Worm (Caenorhabditis elegans) whole organism, young adult: ENCODE measurements around the gene D1025.1.

Experiments
- C06A6.2 ChIP-seq: fragments of 200-800 bp; sonication (Bioruptor generic); conservative IDR thresholded peaks from 2 replicates; pipeline ENCODE4 v1.3.6; 2022; ENCODE audit warnings: missing genetic modification characterization, missing compliant biosample characterization
- F23B12.7 ChIP-seq: sonication (generic microtip); optimal IDR thresholded peaks from 2 replicates; lab custom pipeline; 2017; ENCODE audit warnings: missing genetic modification characterization, mild to moderate bottlenecking, missing compliant biosample characterization, antibody characterized with exemption, moderate library complexity; ENCODE audit not compliant: insufficient read depth
- T07F8.4 ChIP-seq: sonication (generic microtip); optimal IDR thresholded peaks from 2 replicates; lab custom pipeline; 2016; ENCODE audit warnings: mild to moderate bottlenecking, missing genetic modification characterization, moderate library complexity, missing compliant biosample characterization
- T26A5.8 ChIP-seq: sonication (generic microtip); optimal IDR thresholded peaks from 2 replicates; lab custom pipeline; 2016; ENCODE audit warnings: missing genetic modification characterization, missing compliant biosample characterization
- Y56A3A.18 ChIP-seq: fragments of 200-800 bp; sonication (Bioruptor generic); IDR thresholded peaks from 2 replicates; pipeline ENCODE4 v1.3.6; 2022; ENCODE audit warnings: missing genetic modification reagents, missing genetic modification characterization, missing compliant biosample characterization
- Y95B8A.8 ChIP-seq: fragments of 200-800 bp; sonication (Bioruptor generic); IDR thresholded peaks from 2 replicates; pipeline ENCODE4 v1.3.6; 2022; ENCODE audit warnings: missing genetic modification reagents, missing genetic modification characterization, missing compliant biosample characterization
- ZK185.1 ChIP-seq: sonication (generic microtip); optimal IDR thresholded peaks from 2 replicates; lab custom pipeline; 2016; ENCODE audit warnings: mild to moderate bottlenecking, missing genetic modification characterization, missing compliant biosample characterization; ENCODE audit not compliant: poor library complexity, severe bottlenecking
- aptf-2 ChIP-seq: fragments of 200-800 bp; sonication (Bioruptor generic); conservative IDR thresholded peaks from 2 replicates; pipeline ENCODE4 v1.3.6; 2022; ENCODE audit warnings: missing genetic modification reagents, missing genetic modification characterization, missing compliant biosample characterization
- attf-5 ChIP-seq: fragments of 200-800 bp; sonication (Bioruptor generic); optimal IDR thresholded peaks from 2 replicates; lab custom pipeline; 2018; ENCODE audit warnings: mild to moderate bottlenecking, missing genetic modification characterization, missing compliant biosample characterization
- attf-6 ChIP-seq: fragments of 200-800 bp; sonication (Bioruptor generic); IDR thresholded peaks from 2 replicates; pipeline ENCODE4 v1.3.6; 2022; ENCODE audit warnings: missing genetic modification reagents, missing genetic modification characterization, missing compliant biosample characterization
- ccch-3 ChIP-seq: fragments of 200-800 bp; sonication (Bioruptor generic); optimal IDR thresholded peaks from 2 replicates; lab custom pipeline; 2018; ENCODE audit warnings: mild to moderate bottlenecking, missing genetic modification characterization, missing compliant biosample characterization
- cebp-1 ChIP-seq, 2 experiments: fragments of 200-800 bp in 1 of 2; sonication (Bioruptor generic) in 1 of 2; sonication (generic microtip) in 1 of 2; IDR thresholded peaks in 1 of 2; optimal IDR thresholded peaks in 1 of 2; 2 replicates each; pipeline versions ENCODE4 v1.3.6 to Lab custom; 2017 to 2022; ENCODE audit warnings: missing compliant biosample characterization in 2 of 2, missing genetic modification characterization in 2 of 2, mild to moderate bottlenecking in 1 of 2, missing genetic modification reagents in 1 of 2, moderate library complexity in 1 of 2
- cebp-2 ChIP-seq: fragments of 200-800 bp; sonication (Bioruptor generic); IDR thresholded peaks from 2 replicates; pipeline ENCODE4 v1.3.6; 2022; ENCODE audit warnings: missing genetic modification characterization, missing compliant biosample characterization
- ceh-40 ChIP-seq: fragments of 200-800 bp; sonication (Bioruptor generic); IDR thresholded peaks from 2 replicates; pipeline ENCODE4 v1.3.6; 2022; ENCODE audit warnings: missing genetic modification characterization, missing compliant biosample characterization
- dox-1 ChIP-seq: fragments of 200-800 bp; sonication (Bioruptor generic); IDR thresholded peaks from 2 replicates; pipeline ENCODE4 v1.3.6; 2022; ENCODE audit warnings: missing genetic modification reagents, missing genetic modification characterization, missing compliant biosample characterization
- dpff-1 ChIP-seq: sonication (generic microtip); optimal IDR thresholded peaks from 2 replicates; lab custom pipeline; 2017; ENCODE audit warnings: mild to moderate bottlenecking, missing genetic modification characterization, missing compliant biosample characterization
- egl-18 ChIP-seq: fragments of 200-800 bp; sonication (Bioruptor generic); IDR thresholded peaks from 2 replicates; pipeline ENCODE4 v1.3.6; 2022; ENCODE audit warnings: missing genetic modification reagents, missing genetic modification characterization, missing compliant biosample characterization
- egrh-3 ChIP-seq: fragments of 200-800 bp; sonication (Bioruptor generic); IDR thresholded peaks from 2 replicates; pipeline ENCODE4 v1.3.6; 2022; ENCODE audit warnings: missing genetic modification reagents, missing genetic modification characterization, missing compliant biosample characterization
- fkh-3 ChIP-seq: sonication (generic microtip); optimal IDR thresholded peaks from 2 replicates; lab custom pipeline; 2016; ENCODE audit warnings: mild to moderate bottlenecking, missing genetic modification characterization, missing compliant biosample characterization
- hmg-20 ChIP-seq: fragments of 200-800 bp; sonication (Bioruptor generic); IDR thresholded peaks from 2 replicates; pipeline ENCODE4 v1.3.6; 2022; ENCODE audit warnings: missing genetic modification reagents, missing genetic modification characterization, missing compliant biosample characterization
- let-607 ChIP-seq, 2 experiments: fragments of 200-800 bp in 1 of 2; sonication (Bioruptor generic) in 1 of 2; sonication (generic microtip) in 1 of 2; optimal IDR thresholded peaks; 2 replicates each; lab custom pipeline; 2016 to 2018; ENCODE audit warnings: mild to moderate bottlenecking in 2 of 2, missing compliant biosample characterization in 2 of 2, missing genetic modification characterization in 2 of 2, moderate library complexity in 2 of 2, missing genotype in 1 of 2
- lin-26 ChIP-seq: fragments of 200-800 bp; sonication (Bioruptor generic); IDR thresholded peaks from 2 replicates; pipeline ENCODE4 v1.3.6; 2022; ENCODE audit warnings: missing genetic modification reagents, missing genetic modification characterization, missing compliant biosample characterization
- mes-4 ChIP-seq: sonication (generic microtip); optimal IDR thresholded peaks from 2 replicates; lab custom pipeline; 2016; ENCODE audit warnings: missing genotype, missing genetic modification characterization, missing compliant biosample characterization
- nfya-1 ChIP-seq: sonication (generic microtip); optimal IDR thresholded peaks from 2 replicates; lab custom pipeline; 2017; ENCODE audit warnings: antibody characterized with exemption, missing compliant biosample characterization, missing genetic modification characterization, borderline replicate concordance; ENCODE audit not compliant: insufficient read depth
- nfya-2 ChIP-seq: fragments of 200-800 bp; sonication (Bioruptor generic); IDR thresholded peaks from 2 replicates; pipeline ENCODE4 v1.3.6; 2022; ENCODE audit warnings: missing genetic modification reagents, missing genetic modification characterization, missing compliant biosample characterization
- nfyb-1 ChIP-seq: fragments of 200-800 bp; sonication (Bioruptor generic); IDR thresholded peaks from 2 replicates; pipeline ENCODE4 v1.3.6; 2022; ENCODE audit warnings: missing genetic modification reagents, missing genetic modification characterization, missing compliant biosample characterization
- nhr-179 ChIP-seq: sonication (generic microtip); optimal IDR thresholded peaks from 2 replicates; lab custom pipeline; 2016; ENCODE audit warnings: mild to moderate bottlenecking, missing genetic modification characterization, missing compliant biosample characterization
- nhr-80 ChIP-seq: sonication (generic microtip); optimal IDR thresholded peaks from 2 replicates; lab custom pipeline; 2016; ENCODE audit warnings: missing genetic modification characterization, missing compliant biosample characterization
- nhr-90 ChIP-seq: sonication (generic microtip); optimal IDR thresholded peaks from 2 replicates; lab custom pipeline; 2016; ENCODE audit warnings: missing genotype, mild to moderate bottlenecking, missing genetic modification characterization, missing compliant biosample characterization
- pbrm-1 ChIP-seq: fragments of 200-800 bp; sonication (Bioruptor generic); IDR thresholded peaks from 2 replicates; pipeline ENCODE4 v1.3.6; 2022; ENCODE audit warnings: missing genetic modification reagents, missing genetic modification characterization, missing compliant biosample characterization
- pha-4 ChIP-seq: fragments of 150-350 bp; sonication (generic microtip); optimal IDR thresholded peaks from 2 replicates; lab custom pipeline; 2014; ENCODE audit warnings: missing biosample characterization, missing genetic modification reagents, missing genetic modification characterization
- snpc-1.1 ChIP-seq: sonication (generic microtip); optimal IDR thresholded peaks from 2 replicates; lab custom pipeline; 2017; ENCODE audit warnings: missing genetic modification characterization, mild to moderate bottlenecking, missing compliant biosample characterization, antibody characterized with exemption, moderate library complexity, missing genotype, missing genetic modification reagents; ENCODE audit not compliant: insufficient read depth
- snpc-3.4 ChIP-seq: sonication (generic microtip); optimal IDR thresholded peaks from 2 replicates; lab custom pipeline; 2017; ENCODE audit warnings: missing genetic modification characterization, mild to moderate bottlenecking, missing compliant biosample characterization, antibody characterized with exemption, moderate library complexity, missing genotype, missing genetic modification reagents
- somi-1 ChIP-seq: fragments of 200-800 bp; sonication (Bioruptor generic); optimal IDR thresholded peaks from 2 replicates; lab custom pipeline; 2018; ENCODE audit warnings: mild to moderate bottlenecking, missing genetic modification characterization, missing compliant biosample characterization
- tbp1 ChIP-seq: fragments of 200-800 bp; sonication (Bioruptor generic); optimal IDR thresholded peaks from 2 replicates; lab custom pipeline; 2018; ENCODE audit warnings: mild to moderate bottlenecking, missing genetic modification characterization, missing compliant biosample characterization
- tlf-1 ChIP-seq: fragments of 200-800 bp; sonication (Bioruptor generic); optimal IDR thresholded peaks from 2 replicates; lab custom pipeline; 2018; ENCODE audit warnings: mild to moderate bottlenecking, missing genetic modification characterization, missing compliant biosample characterization
- unc-62 ChIP-seq: fragments of 150-350 bp; optimal IDR thresholded peaks from 2 replicates; lab custom pipeline; 2014; ENCODE audit warnings: missing biosample characterization, missing genetic modification reagents, missing genetic modification characterization
- xnd-1 ChIP-seq: sonication (generic microtip); optimal IDR thresholded peaks from 2 replicates; lab custom pipeline; 2016; ENCODE audit warnings: missing genotype, missing genetic modification reagents, missing genetic modification characterization, missing compliant biosample characterization
- zfh-2 ChIP-seq: fragments of 200-800 bp; sonication (Bioruptor generic); conservative IDR thresholded peaks from 2 replicates; pipeline ENCODE4 v1.3.6; 2022; ENCODE audit warnings: missing genetic modification reagents, missing genetic modification characterization, missing compliant biosample characterization
- ztf-18 ChIP-seq: sonication (generic microtip); optimal IDR thresholded peaks from 2 replicates; lab custom pipeline; 2016; ENCODE audit warnings: missing genotype, mild to moderate bottlenecking, missing genetic modification characterization, missing compliant biosample characterization
- ztf-22 ChIP-seq: fragments of 200-800 bp; sonication (Bioruptor generic); optimal IDR thresholded peaks from 2 replicates; lab custom pipeline; 2018; ENCODE audit warnings: mild to moderate bottlenecking, missing genetic modification characterization, moderate library complexity, missing compliant biosample characterization
- ztf-26 ChIP-seq: sonication (generic microtip); optimal IDR thresholded peaks from 2 replicates; lab custom pipeline; 2017; ENCODE audit warnings: missing genetic modification characterization, missing compliant biosample characterization

D1025.1 gene

DNA sequence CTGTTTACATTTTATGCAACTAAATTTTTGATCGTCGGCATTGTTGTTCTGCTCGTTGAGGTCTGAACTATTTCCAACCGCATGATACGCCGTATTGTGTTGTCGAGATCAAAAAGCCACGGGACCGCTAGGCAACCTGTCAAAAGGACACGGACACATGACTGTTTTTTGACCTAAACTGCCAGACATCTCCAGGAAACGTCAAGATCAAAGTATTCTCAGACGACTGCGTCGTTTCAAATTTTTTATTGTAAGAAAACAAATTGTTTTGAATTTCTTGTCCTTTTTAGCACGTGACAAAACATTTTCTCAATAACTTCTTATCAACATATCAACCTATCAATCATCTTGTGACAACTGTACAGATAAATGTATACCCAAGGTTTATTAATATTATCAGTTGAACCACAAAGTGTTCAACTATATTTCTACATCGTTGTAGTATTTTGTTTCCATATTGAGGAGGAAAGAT, 18.4 kb upstream of the D1025.1 start (continued):
- no peak for TF ChIP-seq nfya-1 (tag; lab: Kevin White, UChicago)
- peak; percentile 91 for TF ChIP-seq ztf-22 (GFP tag; lab: Kevin White, UChicago)
- 0 out of 2 replicates have a peak, but pooled peaks have one; percentile 28 for TF ChIP-seq nfyb-1 (GFP tag; lab: Robert Waterston, UW)
- TF ChIP-seq ztf-26 (tag; lab: Kevin White, UChicago) = peak; percentile 88
- peak; percentile 75 for TF ChIP-seq attf-5 (GFP tag; lab: Kevin White, UChicago)
- peak; percentile 37; the same call in 1 of the 2 replicates for TF ChIP-seq cebp-1 (GFP tag; IDR thresholded peaks at IDR 0.05; lab: Robert Waterston, UW)
- TF ChIP-seq cebp-1 (tag; optimal IDR thresholded peaks at IDR 0.05; lab: Kevin White, UChicago) = peak; percentile 88
- peak; percentile 68 for TF ChIP-seq nhr-90 (tag; lab: Kevin White, UChicago)
- TF ChIP-seq dpff-1 (tag; lab: Kevin White, UChicago) = peak; percentile 17
- TF ChIP-seq ztf-18 (tag; lab: Kevin White, UChicago) = peak; percentile 18
- peak; percentile 33 for TF ChIP-seq pha-4 (tag; lab: Kevin White, UChicago)
- TF ChIP-seq Y95B8A.8 = peak; percentile 61; the same call in 1 of the 2 replicates
- peak; percentile 90 for TF ChIP-seq somi-1
- peak; percentile 77; the same call in 1 of the 2 replicates for TF ChIP-seq lin-26 (GFP tag; lab: Robert Waterston, UW)
- TF ChIP-seq mes-4 (tag; lab: Kevin White, UChicago) = no peak

DNA sequence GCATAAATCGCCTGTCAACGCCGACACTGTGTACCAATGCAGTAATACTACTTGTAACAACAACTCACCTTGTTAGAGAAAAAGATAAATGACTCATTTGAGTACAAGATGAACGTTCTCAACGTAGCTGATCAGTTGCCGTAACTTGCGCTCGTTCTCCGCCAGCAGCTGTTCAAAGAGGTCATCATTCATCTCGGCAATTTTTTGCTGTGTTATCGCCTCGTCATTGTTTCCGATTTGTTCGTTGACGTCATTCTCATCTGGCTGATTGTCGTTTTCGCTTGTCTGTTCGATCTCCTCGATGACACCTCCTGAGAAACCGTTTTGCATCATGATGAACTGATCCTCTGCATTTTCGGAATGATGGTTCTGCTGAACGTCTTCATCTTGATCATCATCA, 17.3 kb upstream of the D1025.1 start:
- no peak for TF ChIP-seq nfya-2 (GFP tag; lab: Robert Waterston, UW)
- TF ChIP-seq T07F8.4 (tag; lab: Kevin White, UChicago) = no peak
- TF ChIP-seq attf-6 = no peak
- no peak for TF ChIP-seq zfh-2 (GFP tag; lab: Robert Waterston, UW)
- 0 out of 2 replicates have a peak, but pooled peaks have one; percentile 42 for TF ChIP-seq lin-26 (GFP tag; lab: Robert Waterston, UW)
- no peak for TF ChIP-seq dox-1
- no peak for TF ChIP-seq aptf-2
- no peak for TF ChIP-seq ztf-18 (tag; lab: Kevin White, UChicago)
- TF ChIP-seq snpc-1.1 (tag; lab: Kevin White, UChicago) = no peak
- no peak for TF ChIP-seq fkh-3 (tag; lab: Kevin White, UChicago)
- TF ChIP-seq unc-62 (GFP tag; lab: Kevin White, UChicago) = peak; percentile 24
- TF ChIP-seq ZK185.1 (tag; lab: Kevin White, UChicago) = no peak
- TF ChIP-seq xnd-1 (tag; lab: Kevin White, UChicago) = no peak
- TF ChIP-seq egl-18 (GFP tag; lab: Robert Waterston, UW) = no peak

DNA sequence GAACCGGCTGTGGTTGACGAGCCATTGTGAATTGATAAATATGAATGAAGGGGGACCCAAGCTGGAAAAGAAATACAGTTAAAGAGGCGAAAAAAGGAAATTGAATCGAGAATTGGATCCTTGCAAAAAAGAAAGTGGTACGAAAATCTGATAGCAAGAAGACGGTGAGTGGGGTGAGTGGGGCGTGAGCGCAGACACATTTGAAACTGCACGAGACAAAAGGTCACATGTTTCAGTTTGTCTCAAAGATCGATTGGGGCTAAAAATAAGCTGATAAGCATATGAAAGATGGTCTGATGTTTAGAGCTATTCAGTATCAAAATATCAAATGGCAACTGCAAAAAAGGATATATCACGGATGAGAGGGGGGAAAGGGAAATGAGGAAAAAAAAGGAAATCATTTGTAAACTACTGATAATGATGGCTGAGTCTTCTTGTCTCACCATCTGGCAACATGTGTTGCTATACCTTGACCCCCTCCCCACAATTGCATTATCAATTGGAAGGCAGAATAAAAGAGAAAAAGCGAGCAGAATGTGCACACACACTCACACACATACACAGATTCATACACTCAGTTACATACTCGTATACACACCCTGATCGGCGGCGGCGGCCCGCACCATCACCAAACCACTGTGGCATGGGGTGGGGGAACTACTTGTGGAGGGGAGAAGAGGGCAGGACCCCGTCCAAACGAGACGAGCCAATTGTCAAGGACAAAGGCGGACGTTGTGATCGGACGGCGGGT, 16.6 kb upstream of the D1025.1 start, which contains the start of gene M163.1:
Gene M163.1 (minus strand): TSS at position 25 of the 751 bp plus-strand sequence.
- no peak for TF ChIP-seq nhr-179
- no peak for TF ChIP-seq ZK185.1 (tag; lab: Kevin White, UChicago)
- no peak for TF ChIP-seq T07F8.4 (tag; lab: Kevin White, UChicago)
- no peak for TF ChIP-seq ceh-40 (GFP tag; lab: Robert Waterston, UW)
- no peak for TF ChIP-seq C06A6.2 (GFP tag; lab: Robert Waterston, UW)
- no peak for TF ChIP-seq pbrm-1 (GFP tag; lab: Robert Waterston, UW)
- no peak for TF ChIP-seq tlf-1 (GFP tag; lab: Kevin White, UChicago)
- peak; percentile 94 for TF ChIP-seq zfh-2 (GFP tag; lab: Robert Waterston, UW)
- peak; percentile 29; the same call in 1 of the 2 replicates for TF ChIP-seq egrh-3
- TF ChIP-seq tbp1 = no peak
- TF ChIP-seq nhr-80 (tag; lab: Kevin White, UChicago) = peak; percentile 30
- TF ChIP-seq let-607 (tag; optimal IDR thresholded peaks at IDR 0.05; lab: Kevin White, UChicago) = no peak
- no peak for TF ChIP-seq snpc-3.4 (tag; lab: Kevin White, UChicago)
- TF ChIP-seq attf-5 (GFP tag; lab: Kevin White, UChicago) = no peak
- TF ChIP-seq cebp-2 (GFP tag; lab: Robert Waterston, UW) = no peak
- no peak for TF ChIP-seq T26A5.8 (tag; lab: Kevin White, UChicago)
- no peak for TF ChIP-seq F23B12.7
- TF ChIP-seq Y56A3A.18 (GFP tag; lab: Robert Waterston, UW) = 0 out of 2 replicates have a peak, but pooled peaks have one; percentile 6
- TF ChIP-seq ccch-3 = no peak
- TF ChIP-seq hmg-20 (GFP tag; lab: Robert Waterston, UW) = no peak
